Worm (Caenorhabditis elegans) whole organism, L4/young adult: Measurements from ENCODE around the gene mrpl-42.

Experiments used
- W03F9.2 ChIP-seq: fragments of 150-350 bp; optimal IDR thresholded peaks from 2 replicates; lab custom pipeline; 2014; ENCODE audit warnings: missing biosample characterization, missing genetic modification characterization
- dao-5 ChIP-seq: sonication (generic microtip); optimal IDR thresholded peaks from 2 replicates; lab custom pipeline; 2016; ENCODE audit warnings: missing genotype, missing genetic modification characterization, moderate library complexity, missing compliant biosample characterization
- him-1 ChIP-seq: sonication (generic microtip); optimal IDR thresholded peaks from 2 replicates; lab custom pipeline; 2016; ENCODE audit warnings: missing genotype, missing genetic modification reagents, missing genetic modification characterization, missing compliant biosample characterization

Gene mrpl-42

DNA sequence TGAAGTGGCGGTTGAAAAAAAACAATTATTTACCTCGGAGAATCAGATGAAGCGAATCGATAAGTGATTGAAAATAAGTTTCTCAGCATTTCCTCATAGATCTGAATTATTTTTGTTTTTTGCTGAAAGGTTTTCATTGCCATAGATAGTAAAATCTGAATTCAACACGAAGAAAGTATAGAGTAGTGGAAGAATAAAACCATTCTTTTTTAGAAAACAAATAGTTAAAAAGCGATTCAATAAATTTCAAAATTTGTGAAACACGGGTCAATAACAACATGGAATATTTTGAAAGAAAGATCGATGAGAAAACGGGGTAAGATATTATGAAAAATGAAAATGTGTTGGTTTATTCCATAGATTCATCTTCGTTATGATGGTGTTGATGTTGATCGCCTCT is at the start of gene mrpl-42:
Gene mrpl-42, minus strand, starts transcription at position 101 of the 400 bp plus-strand sequence.
- TF ChIP-seq dao-5 (tag; lab: Kevin White, UChicago) (no peak), W03F9.2 (tag; lab: Kevin White, UChicago) (no peak), him-1 (tag; lab: Kevin White, UChicago) (no peak)

DNA sequence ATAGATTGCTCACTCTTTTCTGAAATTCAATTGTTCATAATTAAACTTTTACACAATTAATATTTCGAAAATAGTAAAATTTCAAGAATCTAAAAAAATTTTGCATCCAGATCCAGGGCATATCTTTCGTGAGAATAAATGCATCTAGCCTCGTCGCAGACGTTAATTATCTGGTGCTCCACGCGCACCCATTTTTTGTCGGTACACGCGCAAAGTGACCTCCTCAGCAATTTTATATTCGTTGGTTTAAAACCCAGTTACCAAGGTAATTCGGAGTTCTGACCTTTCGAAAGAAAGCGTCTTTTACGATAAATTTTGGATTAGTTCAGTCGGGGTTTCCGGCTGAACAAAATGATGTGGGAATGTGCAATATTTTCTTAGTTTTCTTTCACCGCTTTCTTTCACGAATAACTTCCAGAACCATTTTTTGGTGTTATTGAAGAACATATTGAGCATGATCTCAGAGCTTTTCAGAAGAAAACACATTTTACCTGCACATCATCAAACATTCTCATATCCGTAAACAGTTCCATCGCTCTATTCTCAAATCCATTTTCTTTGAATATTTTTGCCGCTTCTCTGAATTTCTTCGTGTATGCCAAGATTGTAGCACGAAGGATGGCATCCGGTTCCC is 46.0 kb upstream of the mrpl-42 start:
- TF ChIP-seq dao-5 (tag; lab: Kevin White, UChicago): no peak
- TF ChIP-seq him-1 (tag; lab: Kevin White, UChicago): no peak
- no peak for TF ChIP-seq W03F9.2 (tag; lab: Kevin White, UChicago)

DNA sequence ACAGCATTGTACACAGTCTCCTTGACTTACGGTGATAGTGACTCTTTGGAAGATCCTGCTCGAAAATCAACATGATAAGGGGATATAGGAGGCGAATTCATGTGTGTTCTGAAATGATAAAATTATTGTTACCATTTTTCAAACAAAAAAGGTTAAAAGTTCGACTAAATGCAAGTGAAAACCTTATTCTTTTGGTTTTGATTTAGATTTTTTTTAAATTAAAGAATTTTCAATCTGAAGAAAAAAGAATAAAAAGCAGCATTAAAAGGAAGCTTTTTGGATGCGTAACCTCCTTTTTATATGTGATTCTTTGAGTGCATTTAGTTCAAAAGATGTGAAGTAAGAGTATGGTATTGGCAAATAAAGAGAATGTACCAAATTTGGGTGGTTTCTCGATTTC is 41.1 kb upstream of the mrpl-42 start, which contains the start of gene delm-1:
Gene delm-1, minus strand, starts transcription at position 101 of the 400 bp plus-strand sequence.
- TF ChIP-seq W03F9.2 (tag; lab: Kevin White, UChicago) (no peak), dao-5 (tag; lab: Kevin White, UChicago) (no peak), him-1 (tag; lab: Kevin White, UChicago) (no peak)

DNA sequence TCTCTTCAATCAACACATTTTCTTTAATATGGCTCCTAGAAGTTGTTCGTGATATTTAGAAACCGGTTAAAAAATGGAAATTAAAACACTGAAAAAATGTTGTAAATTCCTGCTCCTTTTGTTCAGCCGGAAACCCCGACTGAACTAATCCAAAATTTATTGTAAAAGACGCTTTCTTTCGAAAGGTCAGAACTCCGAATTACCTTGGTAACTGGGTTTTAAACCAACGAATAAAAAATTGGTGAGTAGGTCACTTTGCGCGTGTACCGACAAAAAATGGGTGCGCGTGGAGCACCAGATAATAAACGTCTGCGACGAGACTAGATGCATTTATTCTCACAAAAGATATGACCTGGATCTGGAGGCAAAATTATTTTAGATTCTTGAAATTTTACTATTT is 36.3 kb upstream of the mrpl-42 start:
- TF ChIP-seq W03F9.2 (tag; lab: Kevin White, UChicago) (no peak), him-1 (tag; lab: Kevin White, UChicago) (no peak), dao-5 (tag; lab: Kevin White, UChicago) (no peak)

DNA sequence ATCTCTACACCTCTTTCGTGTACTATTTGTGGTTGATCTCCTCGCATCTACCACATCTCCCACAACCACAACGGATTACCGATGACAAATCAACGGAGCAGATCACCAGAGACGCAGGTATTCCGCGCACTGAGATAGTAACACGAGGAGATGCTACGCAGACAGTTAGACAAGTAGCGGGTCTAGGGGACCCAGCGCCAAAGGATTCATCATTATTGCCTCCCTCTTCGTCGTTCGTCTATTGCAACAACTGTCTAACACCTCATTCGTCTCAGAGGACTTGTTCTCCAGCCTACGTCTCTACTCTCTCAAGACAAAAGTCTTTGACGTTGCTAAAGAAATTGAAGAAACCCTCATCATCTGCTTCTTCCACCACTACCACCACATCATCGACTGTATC is 27.3 kb upstream of the mrpl-42 start:
- TF ChIP-seq W03F9.2 (tag; lab: Kevin White, UChicago) (no peak), him-1 (tag; lab: Kevin White, UChicago) (no peak), dao-5 (tag; lab: Kevin White, UChicago) (no peak)

- TF ChIP-seq W03F9.2 (tag; lab: Kevin White, UChicago) (no peak), him-1 (tag; lab: Kevin White, UChicago) (no peak), dao-5 (tag; lab: Kevin White, UChicago) (no peak)
Measured at ce11 chrIV:9120220-9120619, 26.0 kb upstream of the mrpl-42 start.

DNA sequence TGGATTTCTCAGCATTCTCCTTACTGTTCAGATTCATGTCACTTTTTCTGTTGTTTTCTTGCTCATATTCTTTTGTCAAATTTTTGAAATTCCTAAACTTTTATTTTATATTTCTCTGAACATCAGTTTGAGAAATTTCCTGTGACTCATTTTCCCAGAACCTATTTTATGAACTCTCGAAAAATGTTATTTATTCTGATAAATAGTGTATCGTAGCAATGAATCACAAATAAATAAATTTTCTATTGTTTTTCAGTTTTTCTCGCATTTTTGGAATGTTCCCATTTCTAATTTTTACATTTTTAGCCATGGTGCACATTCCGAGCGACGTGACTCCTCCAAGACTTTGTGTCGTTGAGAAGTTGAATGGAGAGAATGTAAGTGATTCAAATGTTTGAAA is 24.5 kb upstream of the mrpl-42 start, which contains the start of gene nrfl-1:
Gene nrfl-1, plus strand, starts transcription at position 301 of the 400 bp plus-strand sequence.
- no peak for TF ChIP-seq him-1 (tag; lab: Kevin White, UChicago)
- no peak for TF ChIP-seq W03F9.2 (tag; lab: Kevin White, UChicago)
- no peak for TF ChIP-seq dao-5 (tag; lab: Kevin White, UChicago)

DNA sequence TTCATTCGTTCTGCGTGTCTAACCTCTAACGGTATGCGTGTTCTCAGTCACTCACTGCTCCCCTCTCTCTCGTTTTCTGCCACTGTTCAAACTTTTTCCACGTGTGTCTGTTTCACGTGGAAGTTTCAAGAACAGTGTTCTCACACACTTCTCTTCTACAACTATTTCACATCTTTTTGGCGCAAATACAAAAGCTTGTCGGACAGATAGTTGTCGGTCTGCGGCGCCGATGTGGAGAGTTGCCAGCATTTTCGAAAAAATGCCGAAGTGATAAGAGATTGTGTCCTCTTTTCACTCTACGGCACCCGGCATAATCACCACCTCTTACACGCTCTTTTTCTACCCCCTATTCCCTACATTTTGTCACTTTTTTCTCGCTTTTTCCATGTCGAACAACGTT is 24.1 kb upstream of the mrpl-42 start:
- TF ChIP-seq him-1 (tag; lab: Kevin White, UChicago): no peak
- TF ChIP-seq W03F9.2 (tag; lab: Kevin White, UChicago): no peak
- no peak for TF ChIP-seq dao-5 (tag; lab: Kevin White, UChicago)

- no peak for TF ChIP-seq him-1 (tag; lab: Kevin White, UChicago)
- no peak for TF ChIP-seq dao-5 (tag; lab: Kevin White, UChicago)
- no peak for TF ChIP-seq W03F9.2 (tag; lab: Kevin White, UChicago)
Measured at ce11 chrIV:9117700-9118099, 23.4 kb upstream of the mrpl-42 start.

DNA sequence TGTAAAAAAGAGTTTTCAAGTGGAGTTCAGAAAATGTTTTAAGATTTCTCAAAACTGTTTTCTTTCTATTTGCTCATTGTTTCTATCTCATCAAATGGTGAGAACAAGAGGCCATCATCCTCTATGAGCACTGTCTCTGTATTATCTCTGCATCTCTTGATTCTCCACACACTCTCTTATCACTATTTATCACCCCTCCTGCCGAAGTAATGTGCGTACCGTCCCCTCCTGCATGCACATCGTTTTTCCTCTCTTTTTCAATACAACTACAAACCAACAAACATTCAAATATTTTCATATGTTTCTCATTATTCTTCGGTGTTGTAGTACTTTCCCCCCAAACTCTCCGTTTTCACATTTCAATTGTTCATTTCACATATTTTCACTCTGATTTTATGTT is 22.2 kb upstream of the mrpl-42 start:
- TF ChIP-seq dao-5 (tag; lab: Kevin White, UChicago): no peak
- no peak for TF ChIP-seq W03F9.2 (tag; lab: Kevin White, UChicago)
- no peak for TF ChIP-seq him-1 (tag; lab: Kevin White, UChicago)

DNA sequence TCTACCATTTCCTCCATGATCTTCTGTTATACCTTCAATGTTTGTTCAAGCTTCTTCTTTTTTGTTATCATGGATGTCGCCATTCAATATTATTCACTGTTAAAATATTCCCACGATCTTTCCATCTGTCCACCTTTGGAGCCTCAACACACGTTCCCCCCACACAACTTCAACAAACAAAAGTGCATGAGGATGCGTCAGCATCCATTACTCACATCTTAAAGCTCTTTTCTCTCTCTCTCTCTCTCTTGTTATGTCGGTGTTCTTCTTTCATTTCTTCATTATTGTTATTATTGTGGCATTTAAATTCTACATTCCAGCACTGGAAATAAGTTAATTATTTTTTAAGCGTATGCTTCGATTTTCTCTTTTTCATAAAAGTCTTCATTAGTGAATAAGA is 19.8 kb upstream of the mrpl-42 start:
- TF ChIP-seq dao-5 (tag; lab: Kevin White, UChicago): no peak

- TF ChIP-seq him-1 (tag; lab: Kevin White, UChicago) (no peak), W03F9.2 (tag; lab: Kevin White, UChicago) (no peak), dao-5 (tag; lab: Kevin White, UChicago) (no peak)
Measured at ce11 chrIV:9112019-9112418, 17.8 kb upstream of the mrpl-42 start.

DNA sequence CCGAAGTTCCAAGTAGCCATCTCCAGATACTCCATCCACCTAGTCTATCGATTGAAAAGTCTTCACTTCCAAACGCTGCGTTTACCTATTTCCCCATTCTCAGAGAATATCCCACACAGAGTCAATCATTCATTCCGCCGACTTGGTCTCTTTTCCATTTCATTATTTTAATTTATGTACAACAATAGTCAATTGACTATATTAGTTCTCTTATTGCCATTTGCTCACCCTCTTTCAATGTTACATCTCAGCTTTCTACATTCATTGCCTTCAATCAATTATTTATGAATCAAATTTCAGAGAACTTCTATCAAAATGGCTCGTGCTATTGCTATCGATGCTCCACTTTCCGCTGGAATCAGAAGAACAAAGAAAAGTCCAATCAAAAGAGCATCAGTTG is 14.4 kb upstream of the mrpl-42 start, which contains the start of gene aly-1:
Gene aly-1, plus strand, starts transcription at position 301 of the 400 bp plus-strand sequence.
- TF ChIP-seq W03F9.2 (tag; lab: Kevin White, UChicago) (no peak), dao-5 (tag; lab: Kevin White, UChicago) (no peak), him-1 (tag; lab: Kevin White, UChicago) (no peak)

DNA sequence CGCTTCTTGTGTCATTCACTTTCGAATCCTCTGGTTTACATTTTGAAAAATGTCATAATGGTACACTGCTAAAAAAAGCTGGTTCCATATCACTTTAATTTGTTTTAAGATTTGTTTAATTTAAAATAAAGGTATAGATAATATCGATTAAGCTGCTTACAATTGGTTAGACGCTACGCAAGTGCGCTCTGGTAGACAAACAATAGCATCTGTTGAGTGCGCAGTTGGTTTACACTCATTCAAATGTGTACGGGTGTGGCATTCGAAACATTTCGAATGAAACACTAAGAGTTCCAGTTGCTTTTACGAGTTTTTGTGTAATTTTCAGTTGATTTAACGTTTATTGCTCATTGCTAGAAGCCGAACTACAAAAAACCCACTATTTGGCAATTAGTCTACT is 13.2 kb upstream of the mrpl-42 start:
- TF ChIP-seq dao-5 (tag; lab: Kevin White, UChicago) (no peak), him-1 (tag; lab: Kevin White, UChicago) (no peak), W03F9.2 (tag; lab: Kevin White, UChicago) (no peak)
